Fruit fly (Drosophila melanogaster) whole organism, pupa: Measurements from ENCODE around the gene Fatp1.

Experiments used
- CG10348 ChIP-seq: fragments of 200-800 bp; sonication (Bioruptor generic); IDR thresholded peaks from 2 replicates; pipeline ENCODE4 v1.3.6; 2022; ENCODE audit warnings: missing biosample characterization, missing genetic modification characterization
- CG15710 ChIP-seq: fragments of 200-800 bp; sonication (Bioruptor generic); optimal IDR thresholded peaks from 2 replicates; lab custom pipeline; 2018; ENCODE audit warnings: missing biosample characterization, mild to moderate bottlenecking, missing genetic modification characterization, moderate library complexity
- CG17806 ChIP-seq: fragments of 200-800 bp; sonication (Bioruptor generic); optimal IDR thresholded peaks from 2 replicates; lab custom pipeline; 2018; ENCODE audit warnings: missing biosample characterization, mild to moderate bottlenecking, missing genetic modification characterization, moderate library complexity
- CG32121 ChIP-seq: fragments of 200-800 bp; sonication (Bioruptor generic); IDR thresholded peaks from 2 replicates; pipeline ENCODE4 v1.3.6; 2022; ENCODE audit warnings: missing biosample characterization, missing genetic modification characterization
- CG4496 ChIP-seq: fragments of 200-800 bp; sonication (Bioruptor generic); IDR thresholded peaks from 3 replicates; pipeline ENCODE4 v1.3.6; 2022; ENCODE audit warnings: missing biosample characterization, missing genetic modification characterization
- CG8159 ChIP-seq: fragments of 200-800 bp; sonication (Bioruptor generic); optimal IDR thresholded peaks from 3 replicates; lab custom pipeline; 2018; ENCODE audit warnings: missing biosample characterization, mild to moderate bottlenecking, missing genetic modification characterization, moderate library complexity
- CG8301 ChIP-seq: fragments of 200-800 bp; sonication (Bioruptor generic); optimal IDR thresholded peaks from 2 replicates; lab custom pipeline; 2018; ENCODE audit warnings: missing biosample characterization, mild to moderate bottlenecking, missing genetic modification characterization
- CG9948 ChIP-seq: fragments of 200-800 bp; sonication (Bioruptor generic); optimal IDR thresholded peaks from 2 replicates; lab custom pipeline; 2018; ENCODE audit warnings: missing biosample characterization, mild to moderate bottlenecking, missing genetic modification characterization, moderate library complexity
- D1 ChIP-seq: fragments of 200-800 bp; sonication (Bioruptor generic); optimal IDR thresholded peaks from 2 replicates; lab custom pipeline; 2018; ENCODE audit warnings: missing biosample characterization, mild to moderate bottlenecking, missing genetic modification characterization, moderate library complexity
- EcR ChIP-seq: fragments of 200-800 bp; sonication (Bioruptor generic); optimal IDR thresholded peaks from 3 replicates; lab custom pipeline; 2019; ENCODE audit warnings: missing biosample characterization, missing genetic modification characterization, mild to moderate bottlenecking, moderate library complexity, missing genetic modification reagents
- Ets98B ChIP-seq: fragments of 200-800 bp; sonication (Bioruptor generic); IDR thresholded peaks from 2 replicates; pipeline ENCODE4 v1.3.6; 2022; ENCODE audit warnings: missing biosample characterization, missing genetic modification characterization
- Snoo ChIP-seq: fragments of 200-800 bp; sonication (Bioruptor generic); optimal IDR thresholded peaks from 3 replicates; lab custom pipeline; 2017; ENCODE audit warnings: missing biosample characterization, mild to moderate bottlenecking, missing genetic modification characterization, inconsistent platforms
- gl ChIP-seq: fragments of 200-800 bp; sonication (Bioruptor generic); optimal IDR thresholded peaks from 2 replicates; lab custom pipeline; 2018; ENCODE audit warnings: missing biosample characterization, mild to moderate bottlenecking, missing genetic modification characterization

DNA sequence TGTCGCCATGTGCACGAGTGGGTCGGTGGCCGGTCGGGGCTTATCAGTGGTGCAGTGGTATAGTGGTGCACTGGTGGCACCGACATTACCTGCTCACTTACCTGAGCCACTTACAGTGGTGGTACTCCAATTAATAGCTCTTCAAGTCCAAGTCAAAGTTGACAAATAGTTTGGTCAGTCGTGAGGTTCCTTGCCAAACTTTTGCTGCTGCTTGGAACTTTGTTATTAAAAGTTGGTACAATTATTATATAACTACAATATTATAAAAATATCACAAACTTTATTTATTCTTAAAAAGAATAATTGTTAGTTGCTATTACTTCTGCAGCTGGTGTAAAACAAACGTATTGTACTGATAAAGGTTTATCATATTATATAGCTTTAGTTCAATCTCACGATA, 27.0 kb upstream of the Fatp1 start:
- TF ChIP-seq Snoo: no peak
- TF ChIP-seq CG32121 (GFP tag; lab: Robert Waterston, UW): no peak
- no peak for TF ChIP-seq CG10348
- TF ChIP-seq CG15710 (tag; lab: Kevin White, UChicago): no peak
- TF ChIP-seq CG8159: no peak
- TF ChIP-seq gl (tag; lab: Kevin White, UChicago): no peak
- no peak for TF ChIP-seq CG9948
- TF ChIP-seq CG8301: no peak
- no peak for TF ChIP-seq CG4496 (GFP tag; lab: Robert Waterston, UW)
- no peak for TF ChIP-seq CG17806
- TF ChIP-seq EcR (GFP tag; lab: Kevin White, UChicago): no peak
- TF ChIP-seq Ets98B: no peak
- TF ChIP-seq D1 (tag; lab: Kevin White, UChicago): no peak
